Worm (Caenorhabditis elegans) whole organism, L1 larva: ENCODE data around the gene num-1.

Experiments
- ceh-82 ChIP-seq, 3 experiments: fragments of 150-350 bp in 1 of 3; sonication (generic microtip) in 2 of 3; optimal IDR thresholded peaks; 2 replicates each; lab custom pipeline; 2014 to 2017; ENCODE audit warnings: missing biosample characterization in 3 of 3, missing genetic modification characterization in 3 of 3
- egl-13 ChIP-seq: sonication (generic microtip); optimal IDR thresholded peaks from 2 replicates; lab custom pipeline; 2016; ENCODE audit warnings: missing genotype, missing genetic modification reagents, missing genetic modification characterization, missing compliant biosample characterization
- egl-27 ChIP-seq, 2 experiments: fragments of 150-350 bp in 1 of 2; sonication (generic microtip); optimal IDR thresholded peaks; 3 replicates each; lab custom pipeline; 2017 to 2018; ENCODE audit warnings: missing biosample characterization in 2 of 2, missing genetic modification characterization in 2 of 2, missing genetic modification reagents in 2 of 2
- elt-3 ChIP-seq, 6 experiments: fragments of 150-350 bp in 1 of 6; sonication (generic microtip); optimal IDR thresholded peaks; 2 replicates each; lab custom pipeline; 2017 to 2018; ENCODE audit warnings: missing biosample characterization in 6 of 6, missing genetic modification characterization in 6 of 6, inconsistent platforms in 1 of 6
- nhr-28 ChIP-seq: fragments of 150-350 bp; optimal IDR thresholded peaks from 2 replicates; lab custom pipeline; 2014; ENCODE audit warnings: missing biosample characterization, missing genetic modification characterization
- unc-62 ChIP-seq: fragments of 150-350 bp; optimal IDR thresholded peaks from 2 replicates; lab custom pipeline; 2014; ENCODE audit warnings: missing biosample characterization, missing genetic modification reagents, missing genetic modification characterization

DNA sequence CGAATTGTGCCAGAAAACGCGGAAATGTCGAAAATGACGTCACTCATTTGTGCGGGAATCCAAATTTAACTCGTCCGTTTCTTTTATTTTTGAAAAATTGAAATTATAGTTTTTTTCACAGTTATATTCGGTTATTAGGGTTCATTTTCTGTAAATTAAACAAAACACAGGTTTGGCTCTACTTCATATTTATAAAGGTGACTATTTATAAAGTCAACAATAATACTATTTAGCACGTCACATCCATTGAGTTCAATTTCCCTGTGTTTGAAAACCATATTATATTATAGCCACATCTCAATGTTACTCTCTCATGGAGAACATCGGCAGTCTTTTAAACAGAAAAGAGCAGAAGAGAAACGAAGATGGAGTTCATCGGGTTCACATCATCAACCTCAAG, 33.1 kb downstream of the num-1 start, which contains the start of gene twk-35:
- TF ChIP-seq ceh-82 (tag; optimal IDR thresholded peaks at IDR 0.05; lab: Kevin White, UChicago): no peak
- no peak for TF ChIP-seq egl-13
- no peak for TF ChIP-seq unc-62 (GFP tag; lab: Kevin White, UChicago)
- no peak for TF ChIP-seq elt-3 (tag; optimal IDR thresholded peaks at IDR 0.05; lab: Kevin White, UChicago)
- no peak for TF ChIP-seq egl-27 (tag; optimal IDR thresholded peaks at IDR 0.05; lab: Kevin White, UChicago)
- no peak for TF ChIP-seq nhr-28
